Worm (Caenorhabditis elegans): Measurements from ENCODE around the gene F44E2.4.

Gene F44E2.4

ce11 chrIII:8801864-8802818 lies 36.1 kb downstream of the F44E2.4 start (continued):
- TF ChIP-seq tbx-9 (tag; optimal IDR thresholded peaks at IDR 0.05; ENCODE audit: borderline replicate concordance): no peak
- TF ChIP-seq hrde-1 (tag; optimal IDR thresholded peaks at IDR 0.05; ENCODE audit: borderline replicate concordance): no peak
- TF ChIP-seq nfya-1 (tag; optimal IDR thresholded peaks at IDR 0.05; ENCODE audit: borderline replicate concordance, insufficient read depth): no peak
- TF ChIP-seq die-1 (tag; optimal IDR thresholded peaks at IDR 0.05): peak; percentile 4
- TF ChIP-seq cebp-1 (GFP tag; IDR thresholded peaks at IDR 0.05): no peak
- peak; percentile 92 for TF ChIP-seq cebp-1 (tag; optimal IDR thresholded peaks at IDR 0.05)
- no peak for TF ChIP-seq egl-18 (GFP tag; IDR thresholded peaks at IDR 0.05)
- TF ChIP-seq F55B11.4 (tag; optimal IDR thresholded peaks at IDR 0.05; ENCODE audit: borderline replicate concordance, insufficient read depth): no peak
- no peak for TF ChIP-seq Y95B8A.8 (GFP tag; IDR thresholded peaks at IDR 0.05)
- TF ChIP-seq madf-10 (tag; optimal IDR thresholded peaks at IDR 0.05): peak; percentile 88
- TF ChIP-seq ceh-58 (GFP tag; IDR thresholded peaks at IDR 0.05): no peak
- TF ChIP-seq aptf-3 (GFP tag; IDR thresholded peaks at IDR 0.05): no peak
- peak; percentile 68 for TF ChIP-seq C06A6.2 (GFP tag; conservative IDR thresholded peaks at IDR 0.05)
- peak; percentile 37; the same call in 1 of the 2 replicates for TF ChIP-seq ceh-100 (GFP tag; IDR thresholded peaks at IDR 0.05)
- TF ChIP-seq zfh-2 (GFP tag; conservative IDR thresholded peaks at IDR 0.05): peak; percentile 97
- no peak for TF ChIP-seq efl-1 (GFP tag; optimal IDR thresholded peaks at IDR 0.05)
- TF ChIP-seq ztf-22 (GFP tag; optimal IDR thresholded peaks at IDR 0.05): peak; percentile 96
- peak; percentile 35; the same call in 1 of the 2 replicates for TF ChIP-seq ekl-4 (GFP tag; IDR thresholded peaks at IDR 0.05)
- no peak for TF ChIP-seq nhr-120 (GFP tag; IDR thresholded peaks at IDR 0.05)
- peak; percentile 94 for TF ChIP-seq B0336.3 (GFP tag; IDR thresholded peaks at IDR 0.05)
- no peak for TF ChIP-seq zim-3 (tag; optimal IDR thresholded peaks at IDR 0.05)
- TF ChIP-seq ztf-3 (GFP tag; optimal IDR thresholded peaks at IDR 0.05): peak; percentile 83
- peak in 1 of 3 experiments; percentile 61 for TF ChIP-seq lin-35 (GFP tag; optimal IDR thresholded peaks at IDR 0.05)
- TF ChIP-seq F22D6.2 (tag; optimal IDR thresholded peaks at IDR 0.05): peak; percentile 77
- TF ChIP-seq bed-2 (GFP tag; IDR thresholded peaks at IDR 0.05): 0 out of 2 replicates have a peak, but pooled peaks have one; percentile 23
- TF ChIP-seq repo-1 (tag; optimal IDR thresholded peaks at IDR 0.05): peak; percentile 46
- TF ChIP-seq attf-5 (GFP tag; optimal IDR thresholded peaks at IDR 0.05): peak; percentile 97
- peak; percentile 49; the same call in 1 of the 2 replicates for TF ChIP-seq lir-1 (GFP tag; conservative IDR thresholded peaks at IDR 0.05)
- TF ChIP-seq tbp1 (GFP tag; optimal IDR thresholded peaks at IDR 0.05): peak; percentile 57
- TF ChIP-seq gei-17 (GFP tag; optimal IDR thresholded peaks at IDR 0.05): peak; percentile 73
- no peak for TF ChIP-seq F39B2.1 (GFP tag; IDR thresholded peaks at IDR 0.05)
- peak; percentile 69 for TF ChIP-seq mcd-1 (GFP tag; IDR thresholded peaks at IDR 0.05)
- TF ChIP-seq snpc-1.1 (tag; optimal IDR thresholded peaks at IDR 0.05; ENCODE audit: insufficient read depth): peak; percentile 57
- no peak for TF ChIP-seq F57A8.1 (GFP tag; optimal IDR thresholded peaks at IDR 0.05)
- 0 out of 2 replicates have a peak, but pooled peaks have one; percentile 56 for TF ChIP-seq lag-1 (GFP tag; IDR thresholded peaks at IDR 0.05)
- TF ChIP-seq pbrm-1 (GFP tag; IDR thresholded peaks at IDR 0.05): peak; percentile 79
- TF ChIP-seq sdz-38 (tag; optimal IDR thresholded peaks at IDR 0.05): no peak
- no peak for TF ChIP-seq mel-28 (tag; optimal IDR thresholded peaks at IDR 0.05; ENCODE audit: borderline replicate concordance)
- TF ChIP-seq akir-1 (GFP tag; optimal IDR thresholded peaks at IDR 0.05): peak; percentile 70
- TF ChIP-seq dpl-1 (GFP tag; optimal IDR thresholded peaks at IDR 0.05): no peak
- TF ChIP-seq ama-1 (optimal IDR thresholded peaks at IDR 0.05): no peak
- no peak for TF ChIP-seq ama-1 (GFP tag; optimal IDR thresholded peaks at IDR 0.05)
- peak; percentile 85 for TF ChIP-seq athp-1 (tag; optimal IDR thresholded peaks at IDR 0.05)
- peak; percentile 90 for TF ChIP-seq pha-4 (tag; optimal IDR thresholded peaks at IDR 0.05)
- peak; percentile 89 for TF ChIP-seq unc-62 (GFP tag; optimal IDR thresholded peaks at IDR 0.05)
- peak; percentile 67 for TF ChIP-seq lin-54 (GFP tag; optimal IDR thresholded peaks at IDR 0.05)
